Fruit fly (Drosophila melanogaster): ENCODE measurements around the gene mRpS21.

Gene mRpS21

DNA sequence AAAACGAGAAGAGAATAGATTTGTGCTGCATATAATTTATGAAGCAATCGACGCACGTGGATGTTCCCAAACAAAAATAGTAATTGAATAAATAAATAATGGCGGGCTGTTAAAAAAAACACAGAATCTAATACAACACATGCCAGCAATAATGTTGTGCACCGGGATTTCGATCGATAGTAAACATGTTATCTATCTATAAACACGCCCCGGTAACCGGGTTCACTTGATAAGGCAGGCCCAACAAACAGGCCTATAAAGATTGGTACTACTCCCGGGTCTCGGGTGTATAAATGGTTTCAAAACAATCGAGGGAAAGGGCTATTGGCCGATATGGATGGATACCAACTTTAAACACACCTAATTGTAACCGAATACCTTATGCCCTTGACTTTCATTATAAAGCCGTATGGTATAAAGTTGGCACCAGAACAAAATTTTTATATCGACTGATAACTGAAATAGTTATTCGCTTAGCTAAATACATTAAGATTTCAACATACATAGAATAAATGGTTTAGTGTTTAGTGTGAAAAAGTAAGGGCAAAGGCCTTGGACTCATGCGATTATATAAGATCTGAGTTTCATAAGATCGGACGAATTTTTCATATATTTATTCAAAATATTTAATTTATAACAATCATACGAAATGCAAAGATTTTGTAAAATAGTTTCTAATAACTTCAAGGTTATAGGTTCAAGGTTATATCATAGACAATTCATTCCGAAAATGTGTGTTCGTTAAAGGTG is 15.8 kb downstream of the mRpS21 start (continued):
- peak; percentile 68 for TF ChIP-seq grn (GFP tag; optimal IDR thresholded peaks at IDR 0.05)
- no peak for TF ChIP-seq CG14050 (GFP tag; IDR thresholded peaks at IDR 0.05)
- peak; percentile 36 for TF ChIP-seq CG15696 (tag; optimal IDR thresholded peaks at IDR 0.05)
- TF ChIP-seq Lhr (GFP tag; optimal IDR thresholded peaks at IDR 0.05): no peak
- no peak for TF ChIP-seq CG12942 (GFP tag; optimal IDR thresholded peaks at IDR 0.05)
- peak; percentile 74 for TF ChIP-seq CG12769 (tag; optimal IDR thresholded peaks at IDR 0.05)
- TF ChIP-seq fru (optimal IDR thresholded peaks at IDR 0.05): no peak
- peak; percentile 32 for TF ChIP-seq CG10543 (GFP tag; optimal IDR thresholded peaks at IDR 0.05)
- peak; percentile 82 for TF ChIP-seq mirr (GFP tag; optimal IDR thresholded peaks at IDR 0.05)
- TF ChIP-seq CG8924 (tag; optimal IDR thresholded peaks at IDR 0.05): no peak
- TF ChIP-seq B-H1 (GFP tag; IDR thresholded peaks at IDR 0.05): no peak; the same call in 2 of the 3 replicates
- TF ChIP-seq exex (tag; optimal IDR thresholded peaks at IDR 0.05): peak; percentile 65
- TF ChIP-seq Hr51 (GFP tag; optimal IDR thresholded peaks at IDR 0.05): peak in 1 of 2 experiments; percentile 19

DNA sequence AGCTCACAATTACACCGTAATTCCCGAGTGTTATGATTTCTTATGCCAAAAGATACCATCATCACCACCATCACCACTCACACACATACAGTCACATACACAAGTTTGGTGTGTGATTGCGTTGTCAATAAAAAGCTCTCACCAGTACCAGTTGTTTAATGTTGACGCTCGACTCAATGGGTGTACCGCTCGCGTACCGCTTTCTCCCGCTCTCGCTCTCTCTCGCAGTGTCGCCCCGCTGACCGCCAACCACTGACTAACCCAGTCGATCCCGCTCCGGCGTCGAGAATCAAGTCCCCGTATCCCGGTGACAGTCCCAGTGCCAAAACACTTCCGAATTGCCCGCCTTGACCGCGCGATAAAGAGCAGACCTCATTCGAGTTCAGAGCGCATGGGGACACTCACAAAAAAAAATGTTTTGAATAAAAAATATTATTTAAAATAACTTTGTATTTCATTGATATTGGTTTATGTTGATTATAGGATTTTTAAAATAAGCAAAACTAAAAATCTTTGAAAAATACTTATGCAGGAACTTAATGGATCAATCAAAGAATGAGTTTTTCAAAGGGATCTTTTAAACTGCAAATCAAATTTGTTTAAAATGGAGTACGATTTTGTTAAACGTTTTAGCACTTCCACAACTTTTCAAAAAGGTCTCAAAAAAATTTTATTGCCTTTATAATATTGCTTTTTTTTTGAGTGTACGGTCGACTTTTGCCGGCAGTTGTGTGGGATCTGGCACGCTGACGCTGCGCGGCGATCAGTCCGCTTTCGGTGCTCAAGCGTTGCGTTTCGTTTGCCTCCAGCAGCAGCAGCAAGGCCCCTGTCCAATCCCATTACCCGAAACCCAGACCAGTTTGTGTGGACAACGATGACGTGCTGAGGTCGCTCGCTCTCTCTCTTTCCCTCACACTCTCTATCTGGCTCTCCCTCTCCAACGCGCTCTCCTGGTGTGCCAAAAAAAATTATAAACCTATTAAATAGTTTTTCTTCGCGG is 17.1 kb downstream of the mRpS21 start, which contains the start of gene Dic1:
Gene Dic1 (plus strand): TSS at position 764 of the 1,000 bp plus-strand sequence.
- TF ChIP-seq Chrac-16 (GFP tag; optimal IDR thresholded peaks at IDR 0.05) (peak; percentile 96), crol (GFP tag; IDR thresholded peaks at IDR 0.05) (peak; percentile 54), CG3281 (GFP tag; optimal IDR thresholded peaks at IDR 0.05) (peak; percentile 99), ac (GFP tag; optimal IDR thresholded peaks at IDR 0.05) (peak; percentile 74), sima (GFP tag; optimal IDR thresholded peaks at IDR 0.05) (peak; percentile 59), Antp (GFP tag; optimal IDR thresholded peaks at IDR 0.05) (peak; percentile 88), sd (tag; optimal IDR thresholded peaks at IDR 0.05) (peak; percentile 83), trem (tag; optimal IDR thresholded peaks at IDR 0.05) (peak; percentile 92), gcm2 (GFP tag; optimal IDR thresholded peaks at IDR 0.05) (peak; percentile 88), Lim3 (GFP tag; IDR thresholded peaks at IDR 0.05) (peak; percentile 74), Usf (GFP tag; optimal IDR thresholded peaks at IDR 0.05) (peak; percentile 96), CG42726 (GFP tag; IDR thresholded peaks at IDR 0.05; ENCODE audit: partially characterized antibody) (peak; percentile 51; the same call in 1 of the 2 replicates), Hey (tag; optimal IDR thresholded peaks at IDR 0.05) (peak; percentile 54), nerfin-1 (tag; optimal IDR thresholded peaks at IDR 0.05) (peak; percentile 97), ken (GFP tag; IDR thresholded peaks at IDR 0.05) (peak; percentile 84; the same call in 2 of the 3 replicates), CG17385 (GFP tag; optimal IDR thresholded peaks at IDR 0.05) (peak; percentile 95), ato (GFP tag; IDR thresholded peaks at IDR 0.05; ENCODE audit: partially characterized antibody) (peak; percentile 34; the same call in 1 of the 2 replicates), lbe (GFP tag; optimal IDR thresholded peaks at IDR 0.05) (peak; percentile 89), CG16813 (GFP tag; IDR thresholded peaks at IDR 0.05; ENCODE audit: partially characterized antibody) (no peak), Sry-δ (GFP tag; optimal IDR thresholded peaks at IDR 0.05) (peak; percentile 46), h (optimal IDR thresholded peaks at IDR 0.05) (no peak), Taf1 (GFP tag; IDR thresholded peaks at IDR 0.05) (peak; percentile 76), Vsx1 (GFP tag; optimal IDR thresholded peaks at IDR 0.05) (peak; percentile 90), Eip74EF (GFP tag; optimal IDR thresholded peaks at IDR 0.05) (peak in 1 of 2 experiments; percentile 96), ham (GFP tag; IDR thresholded peaks at IDR 0.05) (peak; percentile 64; the same call in 1 of the 2 replicates), ems (GFP tag; optimal IDR thresholded peaks at IDR 0.05) (peak; percentile 82), CG1647 (GFP tag; optimal IDR thresholded peaks at IDR 0.05) (peak; percentile 76), Hmr (GFP tag; optimal IDR thresholded peaks at IDR 0.05) (peak; percentile 98), MBD-R2 (GFP tag; IDR thresholded peaks at IDR 0.05) (peak; percentile 84), usp (GFP tag; optimal IDR thresholded peaks at IDR 0.05) (no peak), HmgZ (tag; optimal IDR thresholded peaks at IDR 0.05) (peak; percentile 88), Opbp (GFP tag; IDR thresholded peaks at IDR 0.05; ENCODE audit: partially characterized antibody) (peak; percentile 52; the same call in 1 of the 3 replicates)
